Fruit fly (Drosophila melanogaster): ENCODE data around the gene CG9281.
A peak's percentile ranks its signal among the peaks of the same experiment; 100 is the strongest.

CG9281 gene

DNA sequence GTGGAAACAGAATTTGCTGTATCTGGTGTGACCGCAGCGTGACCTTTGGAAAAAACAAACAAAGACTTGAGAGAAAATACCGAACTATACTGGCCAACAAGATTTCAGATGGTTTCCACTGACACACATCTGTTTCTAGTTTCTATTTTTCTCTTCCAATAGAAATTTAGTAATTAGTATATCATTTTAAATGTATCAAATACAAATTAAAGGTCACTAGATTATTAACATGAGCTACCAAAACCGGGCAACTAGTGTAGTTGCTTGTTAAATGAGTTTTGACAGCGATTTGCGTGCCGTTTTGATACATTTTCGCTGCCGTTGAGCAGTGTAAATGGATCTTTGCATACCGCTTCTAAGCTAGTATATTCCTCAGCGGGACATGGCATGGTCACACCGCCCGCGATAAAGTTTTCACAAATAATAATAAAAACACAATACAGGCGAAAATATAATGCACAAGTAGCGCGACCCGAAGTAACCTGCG, 6.6 kb downstream of the CG9281 start, which contains the start of the genes Pis and Hap40 (continued):
- TF ChIP-seq CG10431 (GFP tag; optimal IDR thresholded peaks at IDR 0.05) (peak; percentile 23), Bteb2 (GFP tag; optimal IDR thresholded peaks at IDR 0.05) (no peak), CG6654 (GFP tag; optimal IDR thresholded peaks at IDR 0.05) (no peak), CG4360 (GFP tag; IDR thresholded peaks at IDR 0.05) (no peak), sens (GFP tag) (peak; percentile 91), Tbp (GFP tag; optimal IDR thresholded peaks at IDR 0.05) (no peak), sqz (GFP tag; optimal IDR thresholded peaks at IDR 0.05) (no peak), Spps (tag; optimal IDR thresholded peaks at IDR 0.05) (peak; percentile 11), NfI (GFP tag; optimal IDR thresholded peaks at IDR 0.05) (peak; percentile 72), ase (GFP tag; IDR thresholded peaks at IDR 0.05) (peak; percentile 56; the same call in 1 of the 3 replicates), CG13287 (GFP tag; IDR thresholded peaks at IDR 0.05; ENCODE audit: partially characterized antibody) (no peak), gsb (GFP tag; IDR thresholded peaks at IDR 0.05) (no peak), al (GFP tag; IDR thresholded peaks at IDR 0.05) (peak; percentile 58), tx (GFP tag; optimal IDR thresholded peaks at IDR 0.05) (peak; percentile 43), bab2 (GFP tag; optimal IDR thresholded peaks at IDR 0.05) (peak; percentile 35), cato (GFP tag; optimal IDR thresholded peaks at IDR 0.05; ENCODE audit: borderline replicate concordance) (peak; percentile 46), MESR4 (GFP tag; optimal IDR thresholded peaks at IDR 0.05) (no peak), ap (GFP tag; IDR thresholded peaks at IDR 0.05) (peak; percentile 47), CG9727 (GFP tag; optimal IDR thresholded peaks at IDR 0.05) (peak; percentile 67), Ada2b (GFP tag; IDR thresholded peaks at IDR 0.05) (peak; percentile 59), chinmo (GFP tag; IDR thresholded peaks at IDR 0.05; ENCODE audit: partially characterized antibody) (no peak), luna (GFP tag; optimal IDR thresholded peaks at IDR 0.05) (no peak), Sox100B (GFP tag; optimal IDR thresholded peaks at IDR 0.05) (no peak), onecut (GFP tag; IDR thresholded peaks at IDR 0.05) (peak; percentile 41), CG10543 (GFP tag; optimal IDR thresholded peaks at IDR 0.05) (peak; percentile 68), Dref (GFP tag; IDR thresholded peaks at IDR 0.05) (0 out of 2 replicates have a peak, but pooled peaks have one; percentile 15), CG43689 (GFP tag; IDR thresholded peaks at IDR 0.05) (no peak), shn (GFP tag; optimal IDR thresholded peaks at IDR 0.05) (peak; percentile 41), CG8478 (optimal IDR thresholded peaks at IDR 0.05) (no peak), Dbx (GFP tag; IDR thresholded peaks at IDR 0.05) (0 out of 3 replicates have a peak, but pooled peaks have one; percentile 49), sisA (GFP tag; IDR thresholded peaks at IDR 0.05) (peak; percentile 70), Atf3 (GFP tag; optimal IDR thresholded peaks at IDR 0.05) (peak; percentile 6), CG14441 (GFP tag; IDR thresholded peaks at IDR 0.05) (peak; percentile 74), crol (GFP tag; IDR thresholded peaks at IDR 0.05) (no peak), wek (GFP tag; optimal IDR thresholded peaks at IDR 0.05) (no peak), H2.0 (GFP tag; IDR thresholded peaks at IDR 0.05) (peak; percentile 26; the same call in 1 of the 2 replicates), D19A (tag; optimal IDR thresholded peaks at IDR 0.05) (peak; percentile 51), CG10979 (tag; optimal IDR thresholded peaks at IDR 0.05) (peak; percentile 67), gem (tag; optimal IDR thresholded peaks at IDR 0.05) (peak; percentile 84), HmgZ (tag; optimal IDR thresholded peaks at IDR 0.05) (peak; percentile 69), CkIIα-i1 (GFP tag; IDR thresholded peaks at IDR 0.05) (no peak), Dek (tag; optimal IDR thresholded peaks at IDR 0.05) (peak; percentile 70), Dfd (GFP tag; optimal IDR thresholded peaks at IDR 0.05) (peak in 1 of 2 experiments; percentile 13), Elba2 (GFP tag; optimal IDR thresholded peaks at IDR 0.05) (no peak), CG9932 (GFP tag; IDR thresholded peaks at IDR 0.05) (peak; percentile 83), CG7928 (GFP tag; optimal IDR thresholded peaks at IDR 0.05) (peak; percentile 37), mld (GFP tag; IDR thresholded peaks at IDR 0.05; ENCODE audit: partially characterized antibody) (no peak), Oaz (GFP tag; IDR thresholded peaks at IDR 0.05) (0 out of 2 replicates have a peak, but pooled peaks have one; percentile 34), lbe (GFP tag; optimal IDR thresholded peaks at IDR 0.05) (peak; percentile 7), toy (GFP tag; IDR thresholded peaks at IDR 0.05) (no peak), CG18764 (GFP tag; optimal IDR thresholded peaks at IDR 0.05) (peak; percentile 43), nerfin-1 (tag; optimal IDR thresholded peaks at IDR 0.05) (peak; percentile 54)

Data from whole organism, embryonic.